Worm (Caenorhabditis elegans): ENCODE data around the gene snt-7.

snt-7 gene

DNA sequence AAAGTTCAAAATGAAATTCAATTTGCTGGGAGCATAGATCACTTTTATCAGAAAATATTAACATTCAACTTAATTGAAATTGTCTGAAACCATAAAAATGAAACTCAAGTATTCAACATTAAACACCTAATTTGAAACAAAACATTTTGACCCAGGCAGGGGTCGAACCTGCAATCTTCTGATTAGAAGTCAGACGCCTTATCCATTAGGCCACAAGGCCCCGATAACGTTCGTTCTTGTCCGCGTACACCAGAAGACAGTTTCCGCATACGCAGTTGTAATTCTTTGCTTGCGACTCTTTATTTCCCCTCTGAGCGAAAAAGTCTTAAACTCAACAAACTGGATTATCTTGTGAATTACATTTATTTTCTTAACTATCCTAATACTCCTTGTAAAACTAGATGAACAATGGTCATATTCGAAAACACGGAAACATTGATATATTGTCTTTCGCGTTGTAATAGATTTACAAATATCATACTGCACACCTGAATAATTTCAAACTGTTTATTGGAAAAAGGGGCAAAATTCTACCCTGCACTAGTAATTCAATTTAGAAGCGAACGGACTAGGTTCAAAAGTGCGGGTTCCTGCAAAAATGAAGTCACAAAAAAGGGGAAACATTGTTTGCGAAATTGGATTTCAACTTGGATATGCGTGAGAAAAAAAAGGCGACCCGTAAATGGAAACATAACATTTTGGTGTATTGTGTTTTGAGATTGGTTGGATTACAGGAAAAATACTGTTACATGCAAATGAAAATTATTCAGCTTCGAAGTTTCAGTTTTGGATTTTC, 52.3 kb downstream of the snt-7 start:
- TF ChIP-seq zag-1 (tag; optimal IDR thresholded peaks at IDR 0.05): no peak
- peak; percentile 21 for TF ChIP-seq nhr-90 (tag; optimal IDR thresholded peaks at IDR 0.05; ENCODE audit: poor library complexity)
- TF ChIP-seq ceh-63 (GFP tag; optimal IDR thresholded peaks at IDR 0.05): no peak
- no peak for TF ChIP-seq nhr-76 (tag; optimal IDR thresholded peaks at IDR 0.05)
- peak; percentile 0 for TF ChIP-seq nhr-20 (tag; optimal IDR thresholded peaks at IDR 0.05)
- TF ChIP-seq skn-1 (tag; optimal IDR thresholded peaks at IDR 0.05): no peak
- TF ChIP-seq nhr-19 (GFP tag; conservative IDR thresholded peaks at IDR 0.05): peak; percentile 14; the same call in 1 of the 2 replicates
- TF ChIP-seq irx-1 (tag; optimal IDR thresholded peaks at IDR 0.05): no peak
- no peak for TF ChIP-seq nhr-77 (tag; optimal IDR thresholded peaks at IDR 0.05)
- peak; percentile 44 for TF ChIP-seq C16A3.4 (tag; optimal IDR thresholded peaks at IDR 0.05)
- no peak for TF ChIP-seq xbp-1 (tag; optimal IDR thresholded peaks at IDR 0.05)
- TF ChIP-seq nhr-71 (tag; optimal IDR thresholded peaks at IDR 0.05): peak; percentile 22
- TF ChIP-seq blmp-1 (tag; optimal IDR thresholded peaks at IDR 0.05): no peak
- peak in 1 of 6 experiments; percentile 19 for TF ChIP-seq elt-3 (tag; optimal IDR thresholded peaks at IDR 0.05)
- TF ChIP-seq nhr-11 (tag; optimal IDR thresholded peaks at IDR 0.05): no peak
- TF ChIP-seq nhr-85 (tag): no peak
- peak in 1 of 2 experiments; percentile 50 for TF ChIP-seq lin-35 (GFP tag; optimal IDR thresholded peaks at IDR 0.05)
- no peak for TF ChIP-seq aly-2 (tag; optimal IDR thresholded peaks at IDR 0.05)
- TF ChIP-seq nhr-12 (tag; optimal IDR thresholded peaks at IDR 0.05): no peak
- no peak for TF ChIP-seq ama-1 (optimal IDR thresholded peaks at IDR 0.05)
- TF ChIP-seq dpl-1 (GFP tag; optimal IDR thresholded peaks at IDR 0.05): no peak
- TF ChIP-seq mab-9 (GFP tag; IDR thresholded peaks at IDR 0.05): no peak
- TF ChIP-seq snu-23 (GFP tag; optimal IDR thresholded peaks at IDR 0.05): peak; percentile 18
- no peak for TF ChIP-seq efl-1 (optimal IDR thresholded peaks at IDR 0.05)
- TF ChIP-seq efl-1 (GFP tag; optimal IDR thresholded peaks at IDR 0.05 in 1 of 2): no peak

All from whole organism, L1 larva.